Fruit fly (Drosophila melanogaster) Kc167 (cell line): ENCODE data around the gene ect.

ENCODE experiments used
- h ChIP-seq: fragments of >200 bp; optimal IDR thresholded peaks from 3 replicates; lab custom pipeline; 2018; ENCODE audit warnings: missing external identifiers
- ttk ChIP-seq: sonication (Bioruptor generic); optimal IDR thresholded peaks from 2 replicates; lab custom pipeline; 2017; ENCODE audit warnings: missing external identifiers

DNA sequence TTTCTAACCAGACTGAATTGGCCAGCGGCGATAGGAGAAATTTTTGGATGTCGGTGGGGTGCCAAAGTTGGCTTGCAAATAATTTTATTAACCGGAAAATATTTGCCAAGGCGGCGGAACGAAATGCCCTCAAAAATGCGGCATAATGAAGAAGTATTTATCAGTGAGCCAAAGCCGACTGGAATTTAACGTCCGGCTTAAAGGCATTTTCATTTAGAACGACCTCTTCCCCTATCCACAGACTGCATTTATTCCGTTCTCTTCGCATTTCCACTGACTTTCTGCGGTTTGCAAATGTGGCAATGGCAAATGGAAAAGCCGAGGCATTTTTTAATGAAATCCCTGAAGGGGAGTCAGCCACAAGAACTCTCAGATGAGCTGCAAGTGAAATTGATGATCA, 31.4 kb upstream of the ect start:
- no peak for TF ChIP-seq ttk (lab: Kevin White, UChicago)
- no peak for TF ChIP-seq h (lab: Kevin White, UChicago)
